Fruit fly (Drosophila melanogaster) whole organism, wandering third instar larva: ENCODE data around the gene Ugt49B2.

Source experiments
- CG9705 ChIP-seq: fragments of 200-800 bp; sonication (Bioruptor generic); optimal IDR thresholded peaks from 2 replicates; lab custom pipeline; 2018; ENCODE audit warnings: missing biosample characterization, mild to moderate bottlenecking, missing genetic modification characterization
- CrebA ChIP-seq: fragments of 200-800 bp; sonication (Bioruptor generic); optimal IDR thresholded peaks from 2 replicates; lab custom pipeline; 2016; ENCODE audit warnings: missing biosample characterization, mild to moderate bottlenecking, missing genetic modification characterization, borderline replicate concordance
- Dfd ChIP-seq: fragments of >200 bp; optimal IDR thresholded peaks from 2 replicates; lab custom pipeline; 2017; ENCODE audit warnings: missing biosample characterization, missing genetic modification characterization
- Hnf4 ChIP-seq: fragments of 200-800 bp; sonication (Bioruptor generic); optimal IDR thresholded peaks from 2 replicates; lab custom pipeline; 2016; ENCODE audit warnings: missing biosample characterization, mild to moderate bottlenecking, missing genetic modification characterization
- Hr78 ChIP-seq: fragments of >200 bp; optimal IDR thresholded peaks from 2 replicates; lab custom pipeline; 2017; ENCODE audit warnings: missing biosample characterization, missing genetic modification characterization
- Hr83 ChIP-seq: fragments of 200-300 bp; sonication (Bioruptor generic); optimal IDR thresholded peaks from 2 replicates; lab custom pipeline; 2016; ENCODE audit warnings: missing biosample characterization, mild to moderate bottlenecking, missing genetic modification characterization, moderate library complexity; ENCODE audit not compliant: poor library complexity, severe bottlenecking
- Jra ChIP-seq: sonication (Bioruptor generic); optimal IDR thresholded peaks from 2 replicates; lab custom pipeline; 2016; ENCODE audit warnings: missing biosample characterization, missing genetic modification characterization
- Mio ChIP-seq: sonication (Bioruptor generic); optimal IDR thresholded peaks from 2 replicates; lab custom pipeline; 2016; ENCODE audit warnings: missing biosample characterization, missing genetic modification characterization
- Myc ChIP-seq: fragments of >200 bp; optimal IDR thresholded peaks from 2 replicates; lab custom pipeline; 2017
- N ChIP-seq: fragments of >200 bp; optimal IDR thresholded peaks from 2 replicates; lab custom pipeline; 2018; ENCODE audit warnings: missing biosample characterization, missing external identifiers, missing genetic modification characterization
- OdsH ChIP-seq: fragments of 200-800 bp; sonication (Bioruptor generic); optimal IDR thresholded peaks from 2 replicates; lab custom pipeline; 2016; ENCODE audit warnings: missing biosample characterization, mild to moderate bottlenecking, missing genetic modification characterization
- Rel ChIP-seq, 2 experiments: fragments of 200-800 bp; sonication (Bioruptor generic) in 1 of 2; optimal IDR thresholded peaks; 2 replicates in 1 of 2; 3 replicates in 1 of 2; lab custom pipeline; 2016 to 2019; ENCODE audit warnings: mild to moderate bottlenecking in 2 of 2, missing biosample characterization in 2 of 2, missing genetic modification characterization in 2 of 2, moderate library complexity in 1 of 2
- Sp1 ChIP-seq: fragments of 200-800 bp; sonication (Bioruptor generic); optimal IDR thresholded peaks from 3 replicates; lab custom pipeline; 2019; ENCODE audit warnings: missing biosample characterization, mild to moderate bottlenecking, missing genetic modification characterization, moderate library complexity
- dl ChIP-seq, 2 experiments: fragments of 175-275, 200-275 bp in 1 of 2; fragments of 200-275 bp in 1 of 2; sonication (Bioruptor generic); optimal IDR thresholded peaks; lab custom pipeline; 2018; ENCODE audit warnings: mild to moderate bottlenecking in 2 of 2, missing biosample characterization in 2 of 2, missing genetic modification characterization in 2 of 2, moderate library complexity in 2 of 2; ENCODE audit not compliant: partially characterized antibody in 2 of 2, insufficient read depth in 1 of 2
- dmrt93B ChIP-seq: fragments of 200-800 bp; sonication (Bioruptor generic); optimal IDR thresholded peaks from 2 replicates; lab custom pipeline; 2018; ENCODE audit warnings: missing biosample characterization, mild to moderate bottlenecking, missing genetic modification characterization
- ey ChIP-seq: fragments of 200-800 bp; sonication (Bioruptor generic); optimal IDR thresholded peaks from 2 replicates; lab custom pipeline; 2016; ENCODE audit warnings: missing biosample characterization, missing genetic modification characterization
- foxo ChIP-seq, 2 experiments: fragments of 200-800 bp; sonication (Bioruptor generic); optimal IDR thresholded peaks; 2 replicates in 1 of 2; 3 replicates in 1 of 2; lab custom pipeline; 2016 to 2017; ENCODE audit warnings: missing biosample characterization in 2 of 2, missing genetic modification characterization in 2 of 2
- fru ChIP-seq: fragments of 200-800 bp; sonication (Bioruptor generic); optimal IDR thresholded peaks from 3 replicates; lab custom pipeline; 2016; ENCODE audit warnings: missing biosample characterization, mild to moderate bottlenecking, missing genetic modification characterization
- h ChIP-seq: fragments of 200-800 bp; sonication (Bioruptor generic); optimal IDR thresholded peaks from 3 replicates; lab custom pipeline; 2016; ENCODE audit warnings: missing biosample characterization, mild to moderate bottlenecking, missing genetic modification characterization
- jim ChIP-seq: fragments of 175-275, 200-325 bp; sonication (Bioruptor generic); optimal IDR thresholded peaks from 2 replicates; lab custom pipeline; 2016; ENCODE audit warnings: missing biosample characterization, mild to moderate bottlenecking, missing genetic modification characterization
- lola ChIP-seq: fragments of >200 bp; optimal IDR thresholded peaks from 2 replicates; lab custom pipeline; 2017; ENCODE audit warnings: missing biosample characterization, missing genetic modification characterization
- rgr ChIP-seq: fragments of 200-800 bp; sonication (Bioruptor generic); optimal IDR thresholded peaks from 3 replicates; lab custom pipeline; 2016; ENCODE audit warnings: missing biosample characterization, mild to moderate bottlenecking, missing genetic modification characterization
- sage ChIP-seq: fragments of 200-800 bp; sonication (Bioruptor generic); optimal IDR thresholded peaks from 2 replicates; lab custom pipeline; 2016; ENCODE audit warnings: missing biosample characterization, mild to moderate bottlenecking, missing genetic modification characterization
- sv ChIP-seq: fragments of 200-800 bp; sonication (Bioruptor generic); optimal IDR thresholded peaks from 3 replicates; lab custom pipeline; 2016; ENCODE audit warnings: missing biosample characterization, missing genetic modification characterization
- usp ChIP-seq: fragments of >200 bp; optimal IDR thresholded peaks from 2 replicates; lab custom pipeline; 2017; ENCODE audit warnings: missing biosample characterization, missing genetic modification characterization
- woc ChIP-seq: sonication (Bioruptor generic); optimal IDR thresholded peaks from 2 replicates; lab custom pipeline; 2016; ENCODE audit warnings: missing biosample characterization, mild to moderate bottlenecking, missing genetic modification characterization

Gene Ugt49B2

dm6 chr3R:21403435-21403834 is 3.9 kb upstream of the Ugt49B2 start, which contains the start of gene CG7907:
CG7907 (plus strand) TSS chr3R:21403735.
- TF ChIP-seq woc (GFP tag; lab: Kevin White, UChicago) (no peak), Hr83 (GFP tag; lab: Kevin White, UChicago) (no peak), Dfd (no peak), Mio (GFP tag; lab: Kevin White, UChicago) (no peak), Jra (GFP tag; lab: Kevin White, UChicago) (no peak), rgr (GFP tag; lab: Kevin White, UChicago) (no peak), usp (GFP tag; lab: Kevin White, UChicago) (no peak), OdsH (GFP tag; lab: Kevin White, UChicago) (no peak), N (GFP tag; lab: Kevin White, UChicago) (no peak)
- TF ChIP-seq, all 38 proteins: peak for 0

dm6 chr3R:21393005-21393729 is 6.4 kb downstream of the Ugt49B2 start:
- TF ChIP-seq dl (GFP tag; optimal IDR thresholded peaks at IDR 0.05; lab: Kevin White, UChicago; ENCODE audit: insufficient read depth in 1 of 2, partially characterized antibody in 2 of 2) (no peak), ey (GFP tag; lab: Kevin White, UChicago) (no peak), fru (no peak), N (GFP tag; lab: Kevin White, UChicago) (no peak), Rel (GFP tag; optimal IDR thresholded peaks at IDR 0.05; lab: Kevin White, UChicago) (no peak), Rel (tag; optimal IDR thresholded peaks at IDR 0.05; lab: Kevin White, UChicago) (no peak)

dm6 chr3R:21392221-21392620 is 7.3 kb downstream of the Ugt49B2 start:
- TF ChIP-seq rgr (GFP tag; lab: Kevin White, UChicago) (no peak), CG9705 (GFP tag; lab: Kevin White, UChicago) (no peak), Hnf4 (GFP tag; lab: Kevin White, UChicago) (no peak), woc (GFP tag; lab: Kevin White, UChicago) (no peak), usp (GFP tag; lab: Kevin White, UChicago) (no peak), sage (GFP tag; lab: Kevin White, UChicago) (no peak), Hr78 (GFP tag; lab: Kevin White, UChicago) (no peak), lola (GFP tag; lab: Kevin White, UChicago) (no peak), h (GFP tag; lab: Kevin White, UChicago) (no peak), CrebA (no peak), dl (GFP tag; optimal IDR thresholded peaks at IDR 0.05; lab: Kevin White, UChicago; ENCODE audit: insufficient read depth in 1 of 2, partially characterized antibody in 2 of 2) (no peak), dmrt93B (no peak), Sp1 (GFP tag; lab: Kevin White, UChicago) (no peak), sv (GFP tag; lab: Kevin White, UChicago) (no peak), Myc (no peak), foxo (GFP tag; optimal IDR thresholded peaks at IDR 0.05; lab: Kevin White, UChicago) (no peak), Hr83 (GFP tag; lab: Kevin White, UChicago) (no peak)

- no peak for TF ChIP-seq jim (GFP tag; lab: Kevin White, UChicago)
- TF ChIP-seq fru: no peak
- TF ChIP-seq Dfd: no peak
- no peak for TF ChIP-seq dmrt93B
- no peak for TF ChIP-seq CrebA
- no peak for TF ChIP-seq dl (GFP tag; optimal IDR thresholded peaks at IDR 0.05; lab: Kevin White, UChicago; ENCODE audit: insufficient read depth in 1 of 2, partially characterized antibody in 2 of 2)
- no peak for TF ChIP-seq Myc
- TF ChIP-seq sage (GFP tag; lab: Kevin White, UChicago): no peak
- no peak for TF ChIP-seq usp (GFP tag; lab: Kevin White, UChicago)
- no peak for TF ChIP-seq lola (GFP tag; lab: Kevin White, UChicago)
- no peak for TF ChIP-seq Rel (GFP tag; optimal IDR thresholded peaks at IDR 0.05; lab: Kevin White, UChicago)
- TF ChIP-seq Rel (tag; optimal IDR thresholded peaks at IDR 0.05; lab: Kevin White, UChicago): no peak
- TF ChIP-seq Hr83 (GFP tag; lab: Kevin White, UChicago): no peak
- TF ChIP-seq Hr78 (GFP tag; lab: Kevin White, UChicago): no peak
- TF ChIP-seq Hnf4 (GFP tag; lab: Kevin White, UChicago): no peak
- TF ChIP-seq h (GFP tag; lab: Kevin White, UChicago): no peak
- TF ChIP-seq rgr (GFP tag; lab: Kevin White, UChicago): no peak
- TF ChIP-seq Mio (GFP tag; lab: Kevin White, UChicago): no peak
Observed at dm6 chr3R:21390959-21391358, 8.6 kb downstream of the Ugt49B2 start.

- TF ChIP-seq Hr78 (GFP tag; lab: Kevin White, UChicago): no peak
Observed at dm6 chr3R:21388564-21388963, 11.0 kb downstream of the Ugt49B2 start, which contains the start of gene bap. bap (plus strand) TSS chr3R:21388880.
